Worm (Caenorhabditis elegans): Measurements from ENCODE around the gene F26D11.12.

DNA sequence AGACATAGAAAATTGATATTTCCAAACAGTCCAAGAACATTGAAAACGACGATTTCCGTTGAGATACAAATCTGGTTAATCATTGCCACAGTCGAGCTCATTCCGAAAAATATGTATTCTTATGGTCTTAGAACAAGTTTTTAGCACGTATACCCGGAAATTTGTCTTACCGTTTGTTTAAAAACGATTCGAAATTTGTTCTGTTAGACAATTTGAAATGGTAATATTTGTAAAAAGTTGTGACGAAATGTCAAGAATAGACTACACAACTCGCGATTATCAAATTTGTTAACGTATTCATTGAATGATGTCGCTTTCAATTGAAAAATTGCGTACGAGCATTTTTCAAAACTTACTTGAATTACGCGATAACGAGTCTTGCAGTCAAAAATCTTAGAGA is 18.0 kb downstream of the F26D11.12 start, which contains the start of gene srsx-3:
- TF ChIP-seq ztf-11 (tag; optimal IDR thresholded peaks at IDR 0.05) (no peak), aly-2 (tag; optimal IDR thresholded peaks at IDR 0.05) (no peak), zag-1 (tag; optimal IDR thresholded peaks at IDR 0.05) (no peak), blmp-1 (tag; optimal IDR thresholded peaks at IDR 0.05; ENCODE audit: insufficient read depth) (no peak), nhr-25 (tag; optimal IDR thresholded peaks at IDR 0.05) (no peak), unc-39 (tag; optimal IDR thresholded peaks at IDR 0.05) (no peak), snpc-4 (tag; optimal IDR thresholded peaks at IDR 0.05) (no peak), elt-1 (tag; optimal IDR thresholded peaks at IDR 0.05) (no peak)

Data from whole organism, L2 larva.